Fruit fly (Drosophila melanogaster): ENCODE measurements around the gene CG4041.

DNA sequence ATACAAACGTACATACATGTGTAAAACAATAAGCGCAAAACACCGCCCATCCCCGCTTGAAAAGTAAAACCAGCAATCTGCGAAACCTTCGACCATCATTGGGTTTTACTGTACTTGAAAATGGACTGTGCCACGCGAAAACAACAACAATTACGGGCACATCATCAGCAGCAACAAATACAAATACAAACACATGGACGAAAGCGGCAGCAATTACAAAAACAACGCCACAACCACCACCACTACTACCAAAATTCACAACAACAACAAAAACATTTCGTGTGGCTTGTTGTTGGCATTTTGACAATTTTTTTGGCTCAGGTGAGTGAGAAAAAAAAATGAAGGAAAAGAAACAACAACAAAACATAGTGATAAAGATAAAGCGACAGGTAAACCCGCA, 22.3 kb upstream of the CG4041 start:
- TF ChIP-seq pan (optimal IDR thresholded peaks at IDR 0.05) (no peak), psq (optimal IDR thresholded peaks at IDR 0.05) (no peak)
